Fruit fly (Drosophila melanogaster): ENCODE data around the gene ArgRS.

ArgRS gene

dm6 chrX:15841346-15841745 lies 2.6 kb downstream of the ArgRS start (continued):
- TF ChIP-seq Doc3 (GFP tag; IDR thresholded peaks at IDR 0.05; ENCODE audit: partially characterized antibody) (peak; percentile 70; the same call in 2 of the 3 replicates), Dp (GFP tag; optimal IDR thresholded peaks at IDR 0.05) (peak; percentile 55), nerfin-2 (GFP tag; IDR thresholded peaks at IDR 0.05; ENCODE audit: partially characterized antibody) (peak; percentile 96), hb (GFP tag; IDR thresholded peaks at IDR 0.05; ENCODE audit: partially characterized antibody) (peak; percentile 88), CG16813 (GFP tag; IDR thresholded peaks at IDR 0.05; ENCODE audit: partially characterized antibody) (peak; percentile 95), zen2 (GFP tag; IDR thresholded peaks at IDR 0.05; ENCODE audit: partially characterized antibody) (peak; percentile 90; the same call in 2 of the 3 replicates), sc (optimal IDR thresholded peaks at IDR 0.05) (no peak), sc (GFP tag; optimal IDR thresholded peaks at IDR 0.05) (no peak), tna (GFP tag; IDR thresholded peaks at IDR 0.05; ENCODE audit: partially characterized antibody) (peak; percentile 98), tio (GFP tag; optimal IDR thresholded peaks at IDR 0.05) (no peak), CG42726 (GFP tag; IDR thresholded peaks at IDR 0.05; ENCODE audit: partially characterized antibody) (peak; percentile 24; the same call in 1 of the 2 replicates), HLH4C (GFP tag; IDR thresholded peaks at IDR 0.05; ENCODE audit: partially characterized antibody) (peak; percentile 100), BEAF-32 (GFP tag; optimal IDR thresholded peaks at IDR 0.05) (peak; percentile 45), sna (GFP tag; IDR thresholded peaks at IDR 0.05; ENCODE audit: partially characterized antibody) (peak; percentile 73), CG13287 (GFP tag; IDR thresholded peaks at IDR 0.05; ENCODE audit: partially characterized antibody) (peak; percentile 81), Trl (optimal IDR thresholded peaks at IDR 0.05) (no peak), Trl (GFP tag; optimal IDR thresholded peaks at IDR 0.05) (no peak), Hey (tag; optimal IDR thresholded peaks at IDR 0.05) (no peak), Scr (GFP tag; IDR thresholded peaks at IDR 0.05; ENCODE audit: partially characterized antibody) (peak; percentile 76), E2f2 (GFP tag; IDR thresholded peaks at IDR 0.05) (peak; percentile 72), Bgb (GFP tag; IDR thresholded peaks at IDR 0.05; ENCODE audit: partially characterized antibody) (peak; percentile 97), Neu2 (GFP tag; optimal IDR thresholded peaks at IDR 0.05; ENCODE audit: borderline replicate concordance) (no peak), hbn (GFP tag; IDR thresholded peaks at IDR 0.05; ENCODE audit: partially characterized antibody) (peak; percentile 44; the same call in 1 of the 2 replicates), grau (tag; optimal IDR thresholded peaks at IDR 0.05) (no peak)

- peak; percentile 23 for TF ChIP-seq zen (tag; optimal IDR thresholded peaks at IDR 0.05)
- no peak for TF ChIP-seq Xrp1 (GFP tag; IDR thresholded peaks at IDR 0.05)
- peak in 1 of 2 experiments; percentile 93 for TF ChIP-seq insv (GFP tag; optimal IDR thresholded peaks at IDR 0.05)
- TF ChIP-seq CG4360 (GFP tag; IDR thresholded peaks at IDR 0.05), result no peak
- peak; percentile 19 for TF ChIP-seq BEAF-32 (GFP tag; optimal IDR thresholded peaks at IDR 0.05)
- peak; percentile 29 for TF ChIP-seq pita (GFP tag; optimal IDR thresholded peaks at IDR 0.05)
- no peak for TF ChIP-seq bbx (GFP tag; IDR thresholded peaks at IDR 0.05; ENCODE audit: partially characterized antibody)
Measured at dm6 chrX:15840003-15840402, 3.9 kb downstream of the ArgRS start.

dm6 chrX:15837530-15837929 lies 6.4 kb downstream of the ArgRS start, which contains the start of gene CG8565:
Gene CG8565, plus strand, starts transcription at chrX:15837830.
- no peak for TF ChIP-seq CG14860 (GFP tag; IDR thresholded peaks at IDR 0.05; ENCODE audit: partially characterized antibody)
- TF ChIP-seq sna (GFP tag; IDR thresholded peaks at IDR 0.05; ENCODE audit: partially characterized antibody), result no peak
- no peak for TF ChIP-seq eve (GFP tag; optimal IDR thresholded peaks at IDR 0.05)
- TF ChIP-seq gem (tag; optimal IDR thresholded peaks at IDR 0.05), result no peak
- no peak for TF ChIP-seq ci (GFP tag; IDR thresholded peaks at IDR 0.05)
- no peak for TF ChIP-seq CG3847 (GFP tag; IDR thresholded peaks at IDR 0.05)
- TF ChIP-seq Ptx1 (GFP tag; IDR thresholded peaks at IDR 0.05), result no peak
- no peak for TF ChIP-seq slp2 (GFP tag; optimal IDR thresholded peaks at IDR 0.05)
- TF ChIP-seq Abd-B (GFP tag; optimal IDR thresholded peaks at IDR 0.05), result no peak
- TF ChIP-seq sim (GFP tag; IDR thresholded peaks at IDR 0.05), result no peak
- no peak for TF ChIP-seq CG2116 (GFP tag; optimal IDR thresholded peaks at IDR 0.05)
- no peak for TF ChIP-seq PHDP (tag; optimal IDR thresholded peaks at IDR 0.05)
- no peak for TF ChIP-seq CG11560 (tag; IDR thresholded peaks at IDR 0.05)
- TF ChIP-seq CG6683 (GFP tag; optimal IDR thresholded peaks at IDR 0.05), result no peak
- TF ChIP-seq chif (GFP tag; optimal IDR thresholded peaks at IDR 0.05), result no peak
- TF ChIP-seq HLHmδ (GFP tag; optimal IDR thresholded peaks at IDR 0.05), result no peak
- no peak for TF ChIP-seq CG30431 (GFP tag; optimal IDR thresholded peaks at IDR 0.05)
- no peak for TF ChIP-seq CG1647 (GFP tag; optimal IDR thresholded peaks at IDR 0.05)
